Fruit fly (Drosophila melanogaster) whole organism, prepupa: ENCODE results near the gene Hsp67Bc.

ENCODE experiments used
- CG32006 ChIP-seq: fragments of 200-800 bp; sonication (Bioruptor generic); optimal IDR thresholded peaks from 3 replicates; lab custom pipeline; 2017; ENCODE audit warnings: missing biosample characterization, mild to moderate bottlenecking, missing genetic modification characterization
- CG34406 ChIP-seq: fragments of 200-800 bp; sonication (Bioruptor generic); optimal IDR thresholded peaks from 3 replicates; lab custom pipeline; 2016; ENCODE audit warnings: missing biosample characterization, missing genetic modification characterization
- Eip93F ChIP-seq: fragments of 200-800 bp; sonication (Bioruptor generic); optimal IDR thresholded peaks from 2 replicates; lab custom pipeline; 2016; ENCODE audit warnings: missing biosample characterization, mild to moderate bottlenecking, missing genetic modification characterization
- Ets96B ChIP-seq: fragments of 200-800 bp; optimal IDR thresholded peaks from 2 replicates; lab custom pipeline; 2019; ENCODE audit warnings: missing biosample characterization, mild to moderate bottlenecking, missing genetic modification characterization, moderate library complexity
- Gug ChIP-seq: fragments of 200-800 bp; sonication (Bioruptor generic); IDR thresholded peaks from 2 replicates; pipeline ENCODE4 v1.3.6; 2022; ENCODE audit warnings: missing biosample characterization, missing genetic modification characterization
- Hr38 ChIP-seq: sonication (Bioruptor generic); optimal IDR thresholded peaks from 2 replicates; lab custom pipeline; 2016; ENCODE audit warnings: missing biosample characterization, missing genetic modification characterization
- Sox14 ChIP-seq: fragments of 200-800 bp; sonication (Bioruptor generic); optimal IDR thresholded peaks from 3 replicates; lab custom pipeline; 2016; ENCODE audit warnings: missing biosample characterization, missing genetic modification characterization
- dsx ChIP-seq: fragments of 200-800 bp; optimal IDR thresholded peaks from 3 replicates; lab custom pipeline; 2019; ENCODE audit warnings: missing biosample characterization, mild to moderate bottlenecking, missing genetic modification characterization, moderate library complexity; ENCODE audit not compliant: poor library complexity, severe bottlenecking
- spab ChIP-seq: fragments of 200-800 bp; sonication (Bioruptor generic); optimal IDR thresholded peaks from 2 replicates; lab custom pipeline; 2017; ENCODE audit warnings: missing biosample characterization, mild to moderate bottlenecking, missing genetic modification characterization, missing genetic modification reagents
- vri ChIP-seq: fragments of 200-800 bp; sonication (Bioruptor generic); optimal IDR thresholded peaks from 3 replicates; lab custom pipeline; 2016; ENCODE audit warnings: missing biosample characterization, mild to moderate bottlenecking, missing genetic modification characterization

DNA sequence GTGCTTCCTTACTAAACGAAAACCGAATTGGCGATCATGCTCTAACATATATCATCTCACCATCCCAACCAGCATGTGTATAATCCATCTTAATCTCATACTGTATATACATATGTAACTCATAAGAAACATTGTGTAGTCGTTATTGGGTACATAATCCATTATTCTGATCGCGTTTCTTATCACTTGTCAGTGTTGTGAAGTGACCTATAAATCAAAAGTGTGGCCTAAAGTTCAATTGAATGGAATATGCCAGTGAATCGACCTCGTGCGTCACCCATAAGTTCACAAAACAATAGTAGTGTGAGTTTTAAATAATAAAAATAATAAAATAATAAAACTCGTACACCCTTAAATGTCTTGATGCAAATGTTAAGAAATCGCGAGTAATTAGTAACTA is 27.1 kb downstream of the Hsp67Bc start:
- TF ChIP-seq Gug (GFP tag; lab: Robert Waterston, UW) (no peak), Hr38 (no peak), Eip93F (GFP tag; lab: Kevin White, UChicago) (no peak), vri (GFP tag; lab: Kevin White, UChicago) (no peak), CG34406 (no peak), CG32006 (no peak), Sox14 (GFP tag; lab: Kevin White, UChicago) (no peak), Ets96B (tag; lab: Kevin White, UChicago) (no peak), dsx (GFP tag; lab: Kevin White, UChicago) (no peak), spab (GFP tag; lab: Kevin White, UChicago) (no peak)
